Fruit fly (Drosophila melanogaster) whole organism, wandering third instar larva: ENCODE results near the gene CG31457.

Source experiments
- Abd-B ChIP-seq: fragments of >200 bp; optimal IDR thresholded peaks from 2 replicates; lab custom pipeline; 2017; ENCODE audit warnings: missing biosample characterization, missing genetic modification characterization
- CG32264 ChIP-seq: fragments of 200-800 bp; sonication (Bioruptor generic); optimal IDR thresholded peaks from 2 replicates; lab custom pipeline; 2016; ENCODE audit warnings: missing biosample characterization, missing genetic modification characterization
- CG9705 ChIP-seq: fragments of 200-800 bp; sonication (Bioruptor generic); optimal IDR thresholded peaks from 2 replicates; lab custom pipeline; 2018; ENCODE audit warnings: missing biosample characterization, mild to moderate bottlenecking, missing genetic modification characterization
- Dfd ChIP-seq: fragments of >200 bp; optimal IDR thresholded peaks from 2 replicates; lab custom pipeline; 2017; ENCODE audit warnings: missing biosample characterization, missing genetic modification characterization
- GATAd ChIP-seq: sonication (Bioruptor generic); optimal IDR thresholded peaks from 2 replicates; lab custom pipeline; 2016; ENCODE audit warnings: missing biosample characterization, missing genetic modification characterization
- HLH106 ChIP-seq: fragments of 200-800 bp; optimal IDR thresholded peaks from 3 replicates; lab custom pipeline; 2019; ENCODE audit warnings: missing biosample characterization, mild to moderate bottlenecking, missing genetic modification characterization, moderate library complexity
- Hnf4 ChIP-seq: fragments of 200-800 bp; sonication (Bioruptor generic); optimal IDR thresholded peaks from 2 replicates; lab custom pipeline; 2016; ENCODE audit warnings: missing biosample characterization, mild to moderate bottlenecking, missing genetic modification characterization
- Hr78 ChIP-seq: fragments of >200 bp; optimal IDR thresholded peaks from 2 replicates; lab custom pipeline; 2017; ENCODE audit warnings: missing biosample characterization, missing genetic modification characterization
- Hr83 ChIP-seq: fragments of 200-300 bp; sonication (Bioruptor generic); optimal IDR thresholded peaks from 2 replicates; lab custom pipeline; 2016; ENCODE audit warnings: missing biosample characterization, mild to moderate bottlenecking, missing genetic modification characterization, moderate library complexity; ENCODE audit not compliant: poor library complexity, severe bottlenecking
- Jra ChIP-seq: sonication (Bioruptor generic); optimal IDR thresholded peaks from 2 replicates; lab custom pipeline; 2016; ENCODE audit warnings: missing biosample characterization, missing genetic modification characterization
- Mio ChIP-seq: sonication (Bioruptor generic); optimal IDR thresholded peaks from 2 replicates; lab custom pipeline; 2016; ENCODE audit warnings: missing biosample characterization, missing genetic modification characterization
- Myc ChIP-seq: fragments of >200 bp; optimal IDR thresholded peaks from 2 replicates; lab custom pipeline; 2017
- N ChIP-seq: fragments of >200 bp; optimal IDR thresholded peaks from 2 replicates; lab custom pipeline; 2018; ENCODE audit warnings: missing biosample characterization, missing external identifiers, missing genetic modification characterization
- OdsH ChIP-seq: fragments of 200-800 bp; sonication (Bioruptor generic); optimal IDR thresholded peaks from 2 replicates; lab custom pipeline; 2016; ENCODE audit warnings: missing biosample characterization, mild to moderate bottlenecking, missing genetic modification characterization
- Rel ChIP-seq, 2 experiments: fragments of 200-800 bp; sonication (Bioruptor generic) in 1 of 2; optimal IDR thresholded peaks; 2 replicates in 1 of 2; 3 replicates in 1 of 2; lab custom pipeline; 2016 to 2019; ENCODE audit warnings: mild to moderate bottlenecking in 2 of 2, missing biosample characterization in 2 of 2, missing genetic modification characterization in 2 of 2, moderate library complexity in 1 of 2
- Sp1 ChIP-seq: fragments of 200-800 bp; sonication (Bioruptor generic); optimal IDR thresholded peaks from 3 replicates; lab custom pipeline; 2019; ENCODE audit warnings: missing biosample characterization, mild to moderate bottlenecking, missing genetic modification characterization, moderate library complexity
- Vsx2 ChIP-seq: fragments of 200-300, 225-300 bp; sonication (Bioruptor generic); optimal IDR thresholded peaks from 2 replicates; lab custom pipeline; 2018; ENCODE audit warnings: missing biosample characterization, missing genetic modification characterization; ENCODE audit not compliant: partially characterized antibody
- br ChIP-seq: fragments of 200-800 bp; sonication (Bioruptor generic); optimal IDR thresholded peaks from 2 replicates; lab custom pipeline; 2016; ENCODE audit warnings: missing biosample characterization, missing genetic modification characterization
- brk ChIP-seq: fragments of 200-800 bp; sonication (Bioruptor generic); optimal IDR thresholded peaks from 2 replicates; lab custom pipeline; 2016; ENCODE audit warnings: missing biosample characterization, mild to moderate bottlenecking, missing genetic modification characterization
- dl ChIP-seq, 2 experiments: fragments of 175-275, 200-275 bp in 1 of 2; fragments of 200-275 bp in 1 of 2; sonication (Bioruptor generic); optimal IDR thresholded peaks; lab custom pipeline; 2018; ENCODE audit warnings: mild to moderate bottlenecking in 2 of 2, missing biosample characterization in 2 of 2, missing genetic modification characterization in 2 of 2, moderate library complexity in 2 of 2; ENCODE audit not compliant: partially characterized antibody in 2 of 2, insufficient read depth in 1 of 2
- dmrt93B ChIP-seq: fragments of 200-800 bp; sonication (Bioruptor generic); optimal IDR thresholded peaks from 2 replicates; lab custom pipeline; 2018; ENCODE audit warnings: missing biosample characterization, mild to moderate bottlenecking, missing genetic modification characterization
- ey ChIP-seq: fragments of 200-800 bp; sonication (Bioruptor generic); optimal IDR thresholded peaks from 2 replicates; lab custom pipeline; 2016; ENCODE audit warnings: missing biosample characterization, missing genetic modification characterization
- foxo ChIP-seq, 2 experiments: fragments of 200-800 bp; sonication (Bioruptor generic); optimal IDR thresholded peaks; 2 replicates in 1 of 2; 3 replicates in 1 of 2; lab custom pipeline; 2016 to 2017; ENCODE audit warnings: missing biosample characterization in 2 of 2, missing genetic modification characterization in 2 of 2
- fru ChIP-seq: fragments of 200-800 bp; sonication (Bioruptor generic); optimal IDR thresholded peaks from 3 replicates; lab custom pipeline; 2016; ENCODE audit warnings: missing biosample characterization, mild to moderate bottlenecking, missing genetic modification characterization
- h ChIP-seq: fragments of 200-800 bp; sonication (Bioruptor generic); optimal IDR thresholded peaks from 3 replicates; lab custom pipeline; 2016; ENCODE audit warnings: missing biosample characterization, mild to moderate bottlenecking, missing genetic modification characterization
- jim ChIP-seq: fragments of 175-275, 200-325 bp; sonication (Bioruptor generic); optimal IDR thresholded peaks from 2 replicates; lab custom pipeline; 2016; ENCODE audit warnings: missing biosample characterization, mild to moderate bottlenecking, missing genetic modification characterization
- lola ChIP-seq: fragments of >200 bp; optimal IDR thresholded peaks from 2 replicates; lab custom pipeline; 2017; ENCODE audit warnings: missing biosample characterization, missing genetic modification characterization
- psq ChIP-seq: fragments of 200-800 bp; sonication (Bioruptor generic); optimal IDR thresholded peaks from 3 replicates; lab custom pipeline; 2017; ENCODE audit warnings: missing biosample characterization, mild to moderate bottlenecking, missing genetic modification characterization, moderate library complexity
- rgr ChIP-seq: fragments of 200-800 bp; sonication (Bioruptor generic); optimal IDR thresholded peaks from 3 replicates; lab custom pipeline; 2016; ENCODE audit warnings: missing biosample characterization, mild to moderate bottlenecking, missing genetic modification characterization
- sage ChIP-seq: fragments of 200-800 bp; sonication (Bioruptor generic); optimal IDR thresholded peaks from 2 replicates; lab custom pipeline; 2016; ENCODE audit warnings: missing biosample characterization, mild to moderate bottlenecking, missing genetic modification characterization
- sv ChIP-seq: fragments of 200-800 bp; sonication (Bioruptor generic); optimal IDR thresholded peaks from 3 replicates; lab custom pipeline; 2016; ENCODE audit warnings: missing biosample characterization, missing genetic modification characterization
- tai ChIP-seq: sonication (Bioruptor generic); optimal IDR thresholded peaks from 2 replicates; lab custom pipeline; 2016; ENCODE audit warnings: missing biosample characterization, missing genetic modification characterization
- usp ChIP-seq: fragments of >200 bp; optimal IDR thresholded peaks from 2 replicates; lab custom pipeline; 2017; ENCODE audit warnings: missing biosample characterization, missing genetic modification characterization
- woc ChIP-seq: sonication (Bioruptor generic); optimal IDR thresholded peaks from 2 replicates; lab custom pipeline; 2016; ENCODE audit warnings: missing biosample characterization, mild to moderate bottlenecking, missing genetic modification characterization

The CG31457 gene

DNA sequence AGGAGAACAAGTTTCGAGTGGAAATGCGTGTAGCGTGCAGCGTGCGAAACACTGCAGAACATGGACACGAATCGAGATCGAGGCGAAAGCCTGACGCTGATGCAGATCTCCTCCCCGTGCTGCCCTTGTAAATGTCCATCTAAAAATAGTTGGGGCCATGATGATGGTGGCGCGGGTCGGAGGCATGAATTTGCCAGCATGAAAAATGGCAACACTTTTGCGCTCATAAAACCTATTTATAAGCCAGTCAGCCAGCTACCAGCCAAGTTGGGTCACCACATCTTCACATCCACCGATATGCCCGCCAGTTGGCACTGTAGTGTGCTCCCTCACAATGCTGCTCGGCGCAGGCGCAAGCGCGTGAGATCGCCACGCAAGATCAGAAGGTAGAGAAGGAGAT is 20.7 kb upstream of the CG31457 start:
- TF ChIP-seq foxo (GFP tag; optimal IDR thresholded peaks at IDR 0.05; lab: Kevin White, UChicago): peak in 1 of 2 experiments; percentile 65
- TF ChIP-seq HLH106 (tag; lab: Kevin White, UChicago): peak; percentile 82
- TF ChIP-seq ey (GFP tag; lab: Kevin White, UChicago): peak; percentile 71
- TF ChIP-seq fru (GFP tag; lab: Kevin White, UChicago): peak; percentile 75
- TF ChIP-seq dmrt93B: peak; percentile 63
- peak; percentile 59 for TF ChIP-seq OdsH
- peak; percentile 55 for TF ChIP-seq Sp1 (GFP tag; lab: Kevin White, UChicago)
- TF ChIP-seq GATAd (GFP tag; lab: Kevin White, UChicago): no peak
- peak; percentile 47 for TF ChIP-seq CG9705 (GFP tag; lab: Kevin White, UChicago)
- TF ChIP-seq sage (GFP tag; lab: Kevin White, UChicago): no peak
- TF ChIP-seq Rel (GFP tag; optimal IDR thresholded peaks at IDR 0.05; lab: Kevin White, UChicago): no peak
- peak; percentile 34 for TF ChIP-seq Rel (tag; optimal IDR thresholded peaks at IDR 0.05; lab: Kevin White, UChicago)
- no peak for TF ChIP-seq tai
- TF ChIP-seq CG32264: no peak
- peak; percentile 21 for TF ChIP-seq Myc (lab: Kevin White, UChicago)
- TF ChIP-seq usp: no peak
- peak; percentile 67 for TF ChIP-seq h (GFP tag; lab: Kevin White, UChicago)
- TF ChIP-seq Vsx2: no peak
- TF ChIP-seq rgr (GFP tag; lab: Kevin White, UChicago): peak; percentile 46
- TF ChIP-seq br (GFP tag; lab: Kevin White, UChicago): peak; percentile 39
- TF ChIP-seq woc (GFP tag; lab: Kevin White, UChicago): peak; percentile 91

- TF ChIP-seq woc (GFP tag; lab: Kevin White, UChicago) (peak; percentile 30), br (GFP tag; lab: Kevin White, UChicago) (peak; percentile 63), jim (GFP tag; lab: Kevin White, UChicago) (no peak), Hnf4 (peak; percentile 7), CG9705 (GFP tag; lab: Kevin White, UChicago) (no peak), dmrt93B (peak; percentile 36), h (GFP tag; lab: Kevin White, UChicago) (peak; percentile 82), Hr83 (no peak), ey (GFP tag; lab: Kevin White, UChicago) (peak; percentile 43), GATAd (GFP tag; lab: Kevin White, UChicago) (no peak), N (GFP tag; lab: Kevin White, UChicago) (no peak), sage (GFP tag; lab: Kevin White, UChicago) (no peak), lola (GFP tag; lab: Kevin White, UChicago) (no peak), Dfd (GFP tag; lab: Kevin White, UChicago) (no peak), Sp1 (GFP tag; lab: Kevin White, UChicago) (peak; percentile 50), dl (GFP tag; optimal IDR thresholded peaks at IDR 0.05; lab: Kevin White, UChicago; ENCODE audit: insufficient read depth in 1 of 2, partially characterized antibody in 2 of 2) (no peak), OdsH (peak; percentile 42), Vsx2 (no peak), foxo (GFP tag; optimal IDR thresholded peaks at IDR 0.05; lab: Kevin White, UChicago) (peak in 1 of 2 experiments; percentile 49), Myc (lab: Kevin White, UChicago) (no peak), sv (GFP tag; lab: Kevin White, UChicago) (no peak), HLH106 (tag; lab: Kevin White, UChicago) (peak; percentile 62), rgr (GFP tag; lab: Kevin White, UChicago) (peak; percentile 52), fru (GFP tag; lab: Kevin White, UChicago) (peak; percentile 55), psq (peak; percentile 11), Mio (GFP tag; lab: Kevin White, UChicago) (no peak)
Measured at dm6 chr3R:23147625-23148024, 19.8 kb upstream of the CG31457 start.

DNA sequence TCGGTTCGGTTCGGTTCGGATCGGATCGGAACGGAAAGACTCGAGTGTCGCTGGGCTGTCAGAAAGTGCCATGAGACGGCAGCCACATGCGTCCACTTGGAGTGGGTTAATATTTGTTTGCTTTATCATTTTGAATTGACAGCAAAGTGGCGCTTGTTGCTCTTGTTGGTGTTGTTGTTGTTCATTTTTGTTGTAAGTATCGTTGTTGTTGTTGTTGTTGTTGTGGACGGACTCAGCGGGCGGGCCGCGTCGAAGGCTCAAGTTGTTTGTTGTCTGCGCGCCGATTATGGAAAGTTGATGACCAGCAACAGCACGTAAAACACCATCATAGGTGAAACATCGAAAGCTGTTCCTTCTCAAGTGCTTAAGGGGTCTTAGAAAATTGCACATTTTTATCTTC is 19.3 kb upstream of the CG31457 start:
- TF ChIP-seq rgr (GFP tag; lab: Kevin White, UChicago): no peak
- TF ChIP-seq N (GFP tag; lab: Kevin White, UChicago): no peak
- no peak for TF ChIP-seq Jra (GFP tag; lab: Kevin White, UChicago)
- TF ChIP-seq Dfd (GFP tag; lab: Kevin White, UChicago): no peak
- TF ChIP-seq Hr78 (GFP tag; lab: Kevin White, UChicago): no peak
- TF ChIP-seq lola (GFP tag; lab: Kevin White, UChicago): no peak
- TF ChIP-seq Abd-B: no peak
- TF ChIP-seq brk: no peak
- no peak for TF ChIP-seq Hnf4
